Worm (Caenorhabditis elegans) whole organism, L4 larva: ENCODE data around the gene str-227.

Experiments
- F26F4.8 ChIP-seq: fragments of 200-800 bp; sonication (Bioruptor generic); conservative IDR thresholded peaks from 2 replicates; pipeline ENCODE4 v1.3.6; 2022; ENCODE audit warnings: missing genetic modification characterization, missing compliant biosample characterization
- T26A8.4 ChIP-seq: fragments of 200-800 bp; sonication (Bioruptor generic); IDR thresholded peaks from 2 replicates; pipeline ENCODE4 v1.3.6; 2022; ENCODE audit warnings: missing genetic modification characterization, missing compliant biosample characterization
- lin-39 ChIP-seq: fragments of 150-350 bp; optimal IDR thresholded peaks from 2 replicates; lab custom pipeline; 2014; ENCODE audit warnings: missing biosample characterization, missing genetic modification reagents, missing genetic modification characterization
- mxl-3 ChIP-seq: fragments of 200-800 bp; sonication (Bioruptor generic); optimal IDR thresholded peaks from 2 replicates; lab custom pipeline; 2018; ENCODE audit warnings: mild to moderate bottlenecking, missing genetic modification characterization, missing compliant biosample characterization
- nhr-25 ChIP-seq: sonication (generic microtip); optimal IDR thresholded peaks from 2 replicates; lab custom pipeline; 2017; ENCODE audit warnings: missing genetic modification characterization, mild to moderate bottlenecking, missing compliant biosample characterization, antibody characterized with exemption, moderate library complexity, borderline replicate concordance; ENCODE audit not compliant: insufficient read depth
- pqm-1 ChIP-seq: sonication (generic microtip); optimal IDR thresholded peaks from 2 replicates; lab custom pipeline; 2017; ENCODE audit warnings: missing biosample characterization, missing genetic modification characterization
- ztf-11 ChIP-seq: fragments of 150-350 bp; optimal IDR thresholded peaks from 2 replicates; lab custom pipeline; 2014; ENCODE audit warnings: missing biosample characterization, missing genetic modification characterization

DNA sequence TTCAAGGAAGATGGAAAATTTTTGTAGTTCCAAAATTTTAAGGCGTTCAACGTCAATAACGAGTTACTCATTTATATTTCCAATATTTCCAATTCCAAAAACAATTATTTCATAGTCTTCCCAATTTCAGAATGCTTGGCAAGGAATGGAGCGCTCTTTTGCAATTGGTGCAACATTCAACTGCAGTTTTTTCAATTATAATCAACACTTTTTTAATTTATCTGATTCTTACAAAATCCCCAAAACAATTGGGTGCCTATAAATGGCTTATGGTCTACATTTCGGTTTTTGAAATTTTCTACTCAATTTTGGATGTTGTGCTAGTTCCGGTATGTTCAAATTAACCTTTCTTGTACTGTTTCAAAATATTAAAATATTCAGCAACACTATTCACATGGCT lies 10.3 kb upstream of the str-227 start, which contains the start of gene str-225:
- TF ChIP-seq lin-39: no peak
- no peak for TF ChIP-seq ztf-11 (tag; lab: Kevin White, UChicago)
- no peak for TF ChIP-seq mxl-3
- no peak for TF ChIP-seq pqm-1 (tag; lab: Kevin White, UChicago)
- TF ChIP-seq F26F4.8 (GFP tag; lab: Robert Waterston, UW): no peak
- no peak for TF ChIP-seq nhr-25 (tag; lab: Kevin White, UChicago)
- TF ChIP-seq T26A8.4 (GFP tag; lab: Robert Waterston, UW): no peak
